Worm (Caenorhabditis elegans) whole organism, L2 larva: Measurements from ENCODE around the gene F49H12.2.
A peak's percentile ranks its signal among the peaks of the same experiment; 100 is the strongest.

Experiments used
- C34F6.9 ChIP-seq: fragments of 150-350 bp; optimal IDR thresholded peaks from 2 replicates; lab custom pipeline; 2014; ENCODE audit warnings: missing biosample characterization, missing genetic modification characterization
- R02D3.7 ChIP-seq: fragments of 150-350 bp; optimal IDR thresholded peaks from 2 replicates; lab custom pipeline; 2014; ENCODE audit warnings: missing biosample characterization, missing genetic modification characterization
- Y55F3AM.14 ChIP-seq: fragments of 200-800 bp; sonication (Bioruptor generic); optimal IDR thresholded peaks from 2 replicates; lab custom pipeline; 2018; ENCODE audit warnings: mild to moderate bottlenecking, missing genetic modification characterization, missing compliant biosample characterization
- aly-2 ChIP-seq: fragments of 150-350 bp; optimal IDR thresholded peaks from 2 replicates; lab custom pipeline; 2014; ENCODE audit warnings: missing biosample characterization, missing genetic modification characterization
- ama-1 ChIP-seq: fragments of 150-350 bp; optimal IDR thresholded peaks from 2 replicates; lab custom pipeline; 2018; ENCODE audit warnings: inconsistent platforms
- ceh-16 ChIP-seq: fragments of 150-350 bp; optimal IDR thresholded peaks from 2 replicates; lab custom pipeline; 2014; ENCODE audit warnings: missing biosample characterization, missing genetic modification characterization
- ceh-82 ChIP-seq: fragments of 150-350 bp; optimal IDR thresholded peaks from 2 replicates; lab custom pipeline; 2014; ENCODE audit warnings: missing biosample characterization, missing genetic modification characterization
- crh-2 ChIP-seq: sonication (generic microtip); optimal IDR thresholded peaks from 2 replicates; lab custom pipeline; 2017; ENCODE audit warnings: missing biosample characterization, missing genetic modification characterization
- dmd-4 ChIP-seq: sonication (generic microtip); optimal IDR thresholded peaks from 2 replicates; lab custom pipeline; 2017; ENCODE audit warnings: missing biosample characterization, missing genetic modification characterization
- elt-1 ChIP-seq: fragments of 150-350 bp; optimal IDR thresholded peaks from 2 replicates; lab custom pipeline; 2014; ENCODE audit warnings: missing biosample characterization, missing genetic modification characterization
- elt-3 ChIP-seq: sonication (generic microtip); optimal IDR thresholded peaks from 2 replicates; lab custom pipeline; 2017; ENCODE audit warnings: missing biosample characterization, missing genetic modification characterization
- lin-11 ChIP-seq: fragments of 150-350 bp; sonication (generic microtip); optimal IDR thresholded peaks from 2 replicates; lab custom pipeline; 2014; ENCODE audit warnings: missing biosample characterization, missing genetic modification characterization, inconsistent platforms, mixed read lengths
- lin-13 ChIP-seq: fragments of 150-350 bp; optimal IDR thresholded peaks from 2 replicates; lab custom pipeline; 2014; ENCODE audit warnings: missing biosample characterization, missing genetic modification reagents, missing genetic modification characterization
- lin-39 ChIP-seq: fragments of 150-350 bp; optimal IDR thresholded peaks from 2 replicates; lab custom pipeline; 2014; ENCODE audit warnings: missing biosample characterization, missing genetic modification reagents, missing genetic modification characterization
- lsy-2 ChIP-seq, 2 experiments: fragments of 150-350 bp in 1 of 2; sonication (generic microtip) in 1 of 2; optimal IDR thresholded peaks; 2 replicates each; lab custom pipeline; 2014 to 2017; ENCODE audit warnings: missing biosample characterization in 2 of 2, missing genetic modification characterization in 2 of 2
- mab-5 ChIP-seq: fragments of 150-350 bp; optimal IDR thresholded peaks from 2 replicates; lab custom pipeline; 2014; ENCODE audit warnings: missing biosample characterization, missing genetic modification characterization
- mbf-1 ChIP-seq: sonication (generic microtip); optimal IDR thresholded peaks from 2 replicates; lab custom pipeline; 2017; ENCODE audit warnings: missing biosample characterization, missing genetic modification characterization
- mdl-1 ChIP-seq, 2 experiments: fragments of 150-350 bp in 1 of 2; sonication (generic microtip) in 1 of 2; optimal IDR thresholded peaks; 2 replicates each; lab custom pipeline; 2017; ENCODE audit warnings: missing biosample characterization in 2 of 2, missing genetic modification characterization in 2 of 2
- nhr-11 ChIP-seq: fragments of 150-350 bp; optimal IDR thresholded peaks from 2 replicates; lab custom pipeline; 2014; ENCODE audit warnings: missing biosample characterization, missing genetic modification characterization
- nhr-12 ChIP-seq: fragments of 150-350 bp; optimal IDR thresholded peaks from 2 replicates; lab custom pipeline; 2014; ENCODE audit warnings: missing biosample characterization, missing genetic modification characterization
- nhr-129 ChIP-seq: fragments of 150-350 bp; optimal IDR thresholded peaks from 2 replicates; lab custom pipeline; 2014; ENCODE audit warnings: missing biosample characterization, missing genetic modification characterization
- nhr-21 ChIP-seq: fragments of 150-350 bp; optimal IDR thresholded peaks from 2 replicates; lab custom pipeline; 2014; ENCODE audit warnings: missing biosample characterization, missing genetic modification characterization
- nhr-237 ChIP-seq: fragments of 150-350 bp; optimal IDR thresholded peaks from 2 replicates; lab custom pipeline; 2014; ENCODE audit warnings: missing biosample characterization, missing genetic modification characterization
- nhr-25 ChIP-seq: fragments of 150-350 bp; sonication (generic microtip); optimal IDR thresholded peaks from 3 replicates; lab custom pipeline; 2014; ENCODE audit warnings: missing biosample characterization, missing genetic modification characterization
- nhr-6 ChIP-seq: fragments of 150-350 bp; optimal IDR thresholded peaks from 2 replicates; lab custom pipeline; 2014; ENCODE audit warnings: missing biosample characterization, missing genetic modification characterization
- peb-1 ChIP-seq: fragments of 150-350 bp; optimal IDR thresholded peaks from 2 replicates; lab custom pipeline; 2014; ENCODE audit warnings: missing biosample characterization, missing genetic modification characterization
- sem-4 ChIP-seq: fragments of 150-350 bp; optimal IDR thresholded peaks from 2 replicates; lab custom pipeline; 2014; ENCODE audit warnings: missing biosample characterization, missing genetic modification reagents, missing genetic modification characterization
- skn-1 ChIP-seq: sonication (generic microtip); optimal IDR thresholded peaks from 2 replicates; lab custom pipeline; 2017; ENCODE audit warnings: missing biosample characterization, missing genetic modification characterization
- sma-3 ChIP-seq: sonication (generic microtip); optimal IDR thresholded peaks from 2 replicates; lab custom pipeline; 2016; ENCODE audit warnings: missing genetic modification reagents, missing genetic modification characterization, missing compliant biosample characterization
- sma-9 ChIP-seq, 2 experiments: fragments of 150-350 bp in 1 of 2; sonication (generic microtip) in 1 of 2; optimal IDR thresholded peaks; 2 replicates each; lab custom pipeline; 2014 to 2016; ENCODE audit warnings: missing genetic modification characterization in 2 of 2, mild to moderate bottlenecking in 1 of 2, missing biosample characterization in 1 of 2, missing compliant biosample characterization in 1 of 2, missing genetic modification reagents in 1 of 2, moderate library complexity in 1 of 2
- snpc-4 ChIP-seq: fragments of 150-350 bp; optimal IDR thresholded peaks from 2 replicates; lab custom pipeline; 2014; ENCODE audit warnings: missing biosample characterization, missing genetic modification characterization
- unc-39 ChIP-seq: fragments of 150-350 bp; optimal IDR thresholded peaks from 2 replicates; lab custom pipeline; 2014; ENCODE audit warnings: missing biosample characterization, missing genetic modification characterization
- unc-55 ChIP-seq: fragments of 150-350 bp; sonication (generic microtip); optimal IDR thresholded peaks from 3 replicates; lab custom pipeline; 2014; ENCODE audit warnings: missing biosample characterization, missing genetic modification reagents, missing genetic modification characterization
- zag-1 ChIP-seq: fragments of 150-350 bp; optimal IDR thresholded peaks from 2 replicates; lab custom pipeline; 2014; ENCODE audit warnings: missing biosample characterization, missing genetic modification characterization
- ztf-11 ChIP-seq: sonication (generic microtip); optimal IDR thresholded peaks from 2 replicates; lab custom pipeline; 2017; ENCODE audit warnings: missing biosample characterization, missing genetic modification characterization

The F49H12.2 gene

ce11 chrX:2110603-2111327, 25.7 kb downstream of the F49H12.2 start:
- TF ChIP-seq sem-4 (tag; lab: Kevin White, UChicago): no peak
- TF ChIP-seq peb-1 (tag; lab: Kevin White, UChicago): no peak
- no peak for TF ChIP-seq snpc-4 (tag; lab: Kevin White, UChicago)
- TF ChIP-seq elt-1 (tag; lab: Kevin White, UChicago): no peak
- no peak for TF ChIP-seq nhr-25 (tag; lab: Kevin White, UChicago)
- no peak for TF ChIP-seq ztf-11
- TF ChIP-seq mbf-1 (tag; lab: Kevin White, UChicago): no peak
- no peak for TF ChIP-seq R02D3.7 (tag; lab: Kevin White, UChicago)
- TF ChIP-seq dmd-4 (tag; lab: Kevin White, UChicago): no peak

ce11 chrX:2113004-2113403, 27.9 kb downstream of the F49H12.2 start, which contains the start of gene bus-5:
Gene bus-5 (minus strand): TSS chrX:2113104.
- no peak for TF ChIP-seq elt-1 (tag; lab: Kevin White, UChicago)
- TF ChIP-seq Y55F3AM.14: no peak
- no peak for TF ChIP-seq nhr-12 (tag; lab: Kevin White, UChicago)
- TF ChIP-seq elt-3 (tag; lab: Kevin White, UChicago): no peak
- TF ChIP-seq R02D3.7 (tag; lab: Kevin White, UChicago): no peak
- TF ChIP-seq mbf-1 (tag; lab: Kevin White, UChicago): no peak
- no peak for TF ChIP-seq ztf-11
- no peak for TF ChIP-seq lin-11
- TF ChIP-seq sma-3 (GFP tag; lab: Kevin White, UChicago): no peak
- TF ChIP-seq nhr-25 (tag; lab: Kevin White, UChicago): no peak
- TF ChIP-seq nhr-237: no peak
- TF ChIP-seq, all 48 proteins: peak for 0

DNA sequence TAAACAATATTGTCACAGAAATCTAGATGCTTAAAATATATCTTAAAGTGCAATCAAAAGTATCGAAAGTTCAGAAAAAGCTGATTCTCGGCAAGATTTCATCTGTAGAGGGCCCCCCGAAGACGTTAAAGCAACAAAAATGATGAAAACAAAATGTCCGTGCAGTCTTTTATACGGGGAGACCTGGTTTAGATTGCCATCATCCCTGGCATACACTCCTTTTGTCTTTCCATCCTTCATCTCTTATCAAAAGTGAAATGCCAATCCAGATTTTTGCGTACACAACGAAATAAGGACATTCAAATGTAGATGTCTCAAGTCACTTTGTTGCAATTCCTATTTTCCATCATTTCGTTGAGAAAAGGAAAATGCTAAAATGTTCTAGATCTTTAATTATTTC, 29.1 kb downstream of the F49H12.2 start:
- TF ChIP-seq aly-2 (no peak), skn-1 (no peak), crh-2 (tag; lab: Kevin White, UChicago) (no peak), nhr-6 (no peak), nhr-129 (tag; lab: Kevin White, UChicago) (no peak), elt-1 (tag; lab: Kevin White, UChicago) (no peak), ama-1 (lab: Kevin White, UChicago) (no peak), nhr-11 (no peak), sma-3 (GFP tag; lab: Kevin White, UChicago) (no peak), lin-39 (tag; lab: Kevin White, UChicago) (no peak), unc-55 (GFP tag; lab: Kevin White, UChicago) (no peak), ztf-11 (no peak), unc-39 (tag; lab: Kevin White, UChicago) (no peak), nhr-237 (no peak), ceh-16 (tag; lab: Kevin White, UChicago) (no peak), mab-5 (no peak), ceh-82 (tag; lab: Kevin White, UChicago) (no peak)

- TF ChIP-seq ceh-16 (tag; lab: Kevin White, UChicago) (no peak), nhr-25 (tag; lab: Kevin White, UChicago) (peak; percentile 31), sem-4 (tag; lab: Kevin White, UChicago) (peak; percentile 23), mdl-1 (tag; optimal IDR thresholded peaks at IDR 0.05; lab: Kevin White, UChicago) (peak in 1 of 2 experiments; percentile 12), aly-2 (no peak), nhr-21 (peak; percentile 64), lin-13 (GFP tag; lab: Kevin White, UChicago) (no peak)
Observed at ce11 chrX:2116304-2116867, 31.3 kb downstream of the F49H12.2 start.

DNA sequence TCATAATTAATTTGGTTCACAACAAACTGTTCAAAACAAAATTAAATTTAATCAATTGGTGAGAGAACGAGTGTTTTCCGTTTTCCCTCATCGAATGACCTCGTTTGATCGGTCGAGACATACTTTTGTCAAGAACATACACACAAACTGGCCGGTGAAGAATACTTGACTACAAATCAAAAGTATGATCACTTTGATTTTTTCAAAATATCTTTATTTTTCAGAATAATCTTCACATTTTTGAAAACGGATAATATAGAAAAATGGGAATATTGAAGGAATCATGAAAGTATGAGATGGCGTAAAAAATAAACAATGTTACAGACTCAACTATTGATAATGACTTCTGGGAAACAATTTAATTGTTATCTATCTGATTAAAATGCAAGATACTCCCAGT, 33.1 kb downstream of the F49H12.2 start, which contains the start of gene swip-10:
Gene swip-10 (minus strand): TSS at position 101 of the 400 bp plus-strand sequence.
- TF ChIP-seq C34F6.9 (tag; lab: Kevin White, UChicago) (no peak), nhr-129 (tag; lab: Kevin White, UChicago) (no peak), mdl-1 (tag; optimal IDR thresholded peaks at IDR 0.05; lab: Kevin White, UChicago) (no peak), unc-39 (tag; lab: Kevin White, UChicago) (no peak), elt-1 (tag; lab: Kevin White, UChicago) (no peak), R02D3.7 (tag; lab: Kevin White, UChicago) (no peak), sma-9 (GFP tag; optimal IDR thresholded peaks at IDR 0.05; lab: Kevin White, UChicago) (no peak), sma-9 (tag; optimal IDR thresholded peaks at IDR 0.05; lab: Kevin White, UChicago) (no peak), lin-13 (GFP tag; lab: Kevin White, UChicago) (no peak), lsy-2 (tag; optimal IDR thresholded peaks at IDR 0.05; lab: Kevin White, UChicago) (no peak), zag-1 (no peak)
